Worm (Caenorhabditis elegans): ENCODE measurements around the gene flp-21.

flp-21 gene

DNA sequence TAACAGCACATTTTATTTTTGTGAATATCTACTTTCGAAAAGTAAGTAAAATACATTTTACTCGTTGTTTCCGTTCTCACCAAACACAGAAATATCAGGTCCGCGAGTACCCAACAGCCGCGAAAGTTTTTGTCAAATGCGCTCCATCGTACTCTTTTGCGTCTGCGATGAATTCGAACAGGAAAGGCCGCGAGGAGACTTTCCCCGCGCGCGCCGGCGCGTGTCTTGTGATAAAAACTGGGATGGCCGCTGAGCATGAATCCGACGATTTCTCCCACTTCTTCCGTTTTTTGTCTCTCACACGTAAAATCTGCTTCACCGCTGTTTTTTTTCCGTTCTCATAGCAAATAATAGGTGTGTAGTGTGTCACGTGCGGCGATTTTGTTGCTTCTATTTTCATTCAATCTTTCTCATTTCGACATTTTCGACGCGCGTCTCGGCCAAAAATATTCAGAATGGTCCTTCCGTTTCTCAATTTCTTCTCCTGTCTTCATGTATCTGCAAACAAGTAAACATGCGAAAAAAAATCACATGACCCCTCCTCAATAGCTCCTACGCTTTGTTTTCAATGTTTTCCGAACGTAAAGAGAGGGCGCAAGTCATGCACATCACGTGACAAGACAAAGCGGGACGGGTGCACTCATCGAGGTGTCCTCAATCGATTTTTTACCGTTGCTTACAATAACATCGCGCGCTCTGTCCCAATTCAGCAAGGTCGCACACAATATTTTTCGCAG lies 11.1 kb downstream of the flp-21 start, which contains the start of gene uvs-1:
TSS of gene uvs-1 (minus strand) at position 145 of the 737 bp plus-strand sequence.
- TF ChIP-seq madf-3 (GFP tag; IDR thresholded peaks at IDR 0.05) (peak; percentile 73; the same call in 1 of the 2 replicates), zfh-2 (GFP tag; conservative IDR thresholded peaks at IDR 0.05) (no peak; the same call in none of the 2 replicates), F23B12.7 (tag; optimal IDR thresholded peaks at IDR 0.05; ENCODE audit: insufficient read depth) (no peak), aptf-2 (GFP tag; conservative IDR thresholded peaks at IDR 0.05) (no peak), F33H1.4 (GFP tag; IDR thresholded peaks at IDR 0.05) (peak; percentile 65), xnd-1 (tag; optimal IDR thresholded peaks at IDR 0.05) (peak; percentile 58), attf-6 (GFP tag; IDR thresholded peaks at IDR 0.05) (peak; percentile 52; the same call in 1 of the 2 replicates), B0261.1 (tag; optimal IDR thresholded peaks at IDR 0.05) (no peak), Y53G8AR.9 (GFP tag; conservative IDR thresholded peaks at IDR 0.05) (no peak), ceh-27 (GFP tag; optimal IDR thresholded peaks at IDR 0.05) (peak; percentile 51), attf-5 (GFP tag; optimal IDR thresholded peaks at IDR 0.05) (peak; percentile 75), ceh-100 (GFP tag; IDR thresholded peaks at IDR 0.05) (peak; percentile 25; the same call in 1 of the 2 replicates), tbp1 (GFP tag; optimal IDR thresholded peaks at IDR 0.05) (no peak), egrh-3 (GFP tag; IDR thresholded peaks at IDR 0.05) (no peak), lin-35 (GFP tag; optimal IDR thresholded peaks at IDR 0.05) (peak in 1 of 3 experiments; percentile 38), lin-54 (GFP tag; optimal IDR thresholded peaks at IDR 0.05) (peak; percentile 23), hlh-26 (GFP tag; conservative IDR thresholded peaks at IDR 0.05) (no peak), ceh-91 (GFP tag; IDR thresholded peaks at IDR 0.05) (peak; percentile 71), aptf-3 (GFP tag; IDR thresholded peaks at IDR 0.05) (no peak), dpff-1 (tag; optimal IDR thresholded peaks at IDR 0.05) (no peak), C17E4.6 (GFP tag; IDR thresholded peaks at IDR 0.05) (0 out of 2 replicates have a peak, but pooled peaks have one; percentile 28), efl-1 (GFP tag; optimal IDR thresholded peaks at IDR 0.05) (peak; percentile 89), ztf-18 (tag; optimal IDR thresholded peaks at IDR 0.05) (peak; percentile 32), F22D6.2 (tag; optimal IDR thresholded peaks at IDR 0.05) (no peak), nhr-80 (tag; optimal IDR thresholded peaks at IDR 0.05) (peak; percentile 47), T26A5.8 (tag; optimal IDR thresholded peaks at IDR 0.05) (no peak), K12H6.12 (tag; optimal IDR thresholded peaks at IDR 0.05) (peak; percentile 67), B0336.3 (GFP tag; IDR thresholded peaks at IDR 0.05) (peak; percentile 49; the same call in 1 of the 2 replicates), let-526 (GFP tag; IDR thresholded peaks at IDR 0.05) (0 out of 2 replicates have a peak, but pooled peaks have one; percentile 20), hmg-1.2 (GFP tag; IDR thresholded peaks at IDR 0.05) (peak; percentile 37), cebp-1 (GFP tag; IDR thresholded peaks at IDR 0.05) (no peak), cebp-1 (tag; optimal IDR thresholded peaks at IDR 0.05) (peak; percentile 61), pha-4 (tag; optimal IDR thresholded peaks at IDR 0.05) (no peak), ztf-3 (GFP tag; optimal IDR thresholded peaks at IDR 0.05) (no peak), ama-1 (optimal IDR thresholded peaks at IDR 0.05) (peak; percentile 32), ama-1 (GFP tag; optimal IDR thresholded peaks at IDR 0.05) (no peak), rpc-1 (optimal IDR thresholded peaks at IDR 0.05) (no peak), rpc-1 (tag; optimal IDR thresholded peaks at IDR 0.05) (no peak), Y67H2A.10 (GFP tag; conservative IDR thresholded peaks at IDR 0.05) (peak; percentile 56; the same call in 1 of the 2 replicates), pbrm-1 (GFP tag; IDR thresholded peaks at IDR 0.05) (0 out of 2 replicates have a peak, but pooled peaks have one; percentile 42), dox-1 (GFP tag; IDR thresholded peaks at IDR 0.05) (peak; percentile 73; the same call in 1 of the 2 replicates), hsf-1 (GFP tag; IDR thresholded peaks at IDR 0.05) (peak; percentile 78), mcd-1 (GFP tag; IDR thresholded peaks at IDR 0.05) (peak; percentile 83), lin-26 (GFP tag; IDR thresholded peaks at IDR 0.05) (0 out of 2 replicates have a peak, but pooled peaks have one; percentile 7), rcor-1 (GFP tag; IDR thresholded peaks at IDR 0.05) (no peak), snpc-3.4 (tag; optimal IDR thresholded peaks at IDR 0.05) (no peak), madf-6 (GFP tag; IDR thresholded peaks at IDR 0.05) (peak; percentile 93), D2030.7 (GFP tag; IDR thresholded peaks at IDR 0.05) (peak; percentile 68)

Data from whole organism, young adult.